Worm (Caenorhabditis elegans): ENCODE results near the gene clec-35.

DNA sequence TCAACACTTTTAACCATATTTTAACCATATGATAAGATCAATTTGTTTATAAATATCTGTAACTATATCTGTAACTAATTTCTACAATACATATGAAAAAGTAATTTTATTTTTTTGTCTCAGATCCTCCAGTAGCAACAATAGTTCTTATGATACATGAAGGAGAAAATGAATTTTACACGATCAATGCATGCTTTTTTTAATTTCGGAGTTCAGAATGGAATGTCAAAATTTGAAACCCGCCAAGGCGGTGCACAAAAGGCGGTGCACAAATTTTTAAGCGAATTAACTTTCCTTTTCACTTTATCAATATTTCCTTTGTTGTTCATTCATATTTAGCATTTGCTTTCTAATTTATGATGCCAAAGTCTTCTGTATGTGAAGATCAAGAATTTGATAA is 10.9 kb downstream of the clec-35 start, which contains the start of gene clec-25:
- TF ChIP-seq lin-13 (GFP tag; optimal IDR thresholded peaks at IDR 0.05) (no peak), R02D3.7 (tag; optimal IDR thresholded peaks at IDR 0.05) (no peak), mep-1 (tag; optimal IDR thresholded peaks at IDR 0.05) (no peak), ztf-11 (tag; optimal IDR thresholded peaks at IDR 0.05) (no peak), ceh-82 (tag; optimal IDR thresholded peaks at IDR 0.05) (no peak)
